Fruit fly (Drosophila melanogaster) whole organism, embryonic: ENCODE data around the gene stol.

Experiments used
- Asciz ChIP-seq: fragments of 200-800 bp; sonication (Bioruptor generic); optimal IDR thresholded peaks from 2 replicates; lab custom pipeline; 2017; ENCODE audit warnings: missing biosample characterization, mild to moderate bottlenecking, missing genetic modification characterization, missing genetic modification reagents
- B-H2 ChIP-seq: fragments of 200-800 bp; sonication (Bioruptor generic); optimal IDR thresholded peaks from 2 replicates; lab custom pipeline; 2018; ENCODE audit warnings: missing biosample characterization, mild to moderate bottlenecking, missing genetic modification characterization
- CG10565 ChIP-seq: fragments of 200-800 bp; sonication (Bioruptor generic); optimal IDR thresholded peaks from 3 replicates; lab custom pipeline; 2016; ENCODE audit warnings: missing biosample characterization, mild to moderate bottlenecking, missing genetic modification characterization
- CG12391 ChIP-seq: fragments of 200-800 bp; sonication (Bioruptor generic); optimal IDR thresholded peaks from 3 replicates; lab custom pipeline; 2018; ENCODE audit warnings: missing biosample characterization, mild to moderate bottlenecking, missing genetic modification characterization, moderate library complexity
- CG14667 ChIP-seq: fragments of 200-800 bp; sonication (Bioruptor generic); IDR thresholded peaks from 2 replicates; pipeline ENCODE4 v1.3.6; 2022; ENCODE audit warnings: missing biosample characterization, missing genetic modification characterization
- CG14710 ChIP-seq: fragments of 200-800 bp; sonication (Bioruptor generic); optimal IDR thresholded peaks from 3 replicates; lab custom pipeline; 2019; ENCODE audit warnings: missing biosample characterization, mild to moderate bottlenecking, missing genetic modification characterization, moderate library complexity
- CG16813 ChIP-seq: fragments of 200-800 bp; sonication (Bioruptor generic); IDR thresholded peaks from 3 replicates; pipeline ENCODE4 v1.3.6; 2022; ENCODE audit warnings: missing biosample characterization, missing genetic modification characterization; ENCODE audit not compliant: partially characterized antibody
- CG2120 ChIP-seq: fragments of 200-800 bp; sonication (Bioruptor generic); optimal IDR thresholded peaks from 3 replicates; lab custom pipeline; 2016; ENCODE audit warnings: missing biosample characterization, missing genetic modification characterization
- CG31365 ChIP-seq: fragments of 200-800 bp; sonication (Bioruptor generic); optimal IDR thresholded peaks from 2 replicates; lab custom pipeline; 2018; ENCODE audit warnings: missing biosample characterization, mild to moderate bottlenecking, missing genetic modification characterization
- CG3163 ChIP-seq: fragments of 200-800 bp; sonication (Bioruptor generic); optimal IDR thresholded peaks from 3 replicates; lab custom pipeline; 2016; ENCODE audit warnings: missing biosample characterization, missing genetic modification characterization
- CG33213 ChIP-seq: fragments of 200-800 bp; sonication (Bioruptor generic); optimal IDR thresholded peaks from 3 replicates; lab custom pipeline; 2016; ENCODE audit warnings: missing biosample characterization, missing genetic modification characterization
- CG3995 ChIP-seq: fragments of 200-800 bp; sonication (Bioruptor generic); optimal IDR thresholded peaks from 3 replicates; lab custom pipeline; 2016; ENCODE audit warnings: missing biosample characterization, missing genetic modification characterization
- CG42726 ChIP-seq: fragments of 200-800 bp; sonication (Bioruptor generic); IDR thresholded peaks from 2 replicates; pipeline ENCODE4 v1.3.6; 2022; ENCODE audit warnings: missing biosample characterization, missing genetic modification characterization; ENCODE audit not compliant: partially characterized antibody
- CG43689 ChIP-seq: fragments of 200-800 bp; sonication (Bioruptor generic); IDR thresholded peaks from 2 replicates; pipeline ENCODE4 v1.3.6; 2022; ENCODE audit warnings: missing biosample characterization, missing genetic modification characterization
- CG8359 ChIP-seq: fragments of 200-800 bp; sonication (Bioruptor generic); optimal IDR thresholded peaks from 2 replicates; lab custom pipeline; 2017; ENCODE audit warnings: missing biosample characterization, mild to moderate bottlenecking, missing genetic modification characterization, borderline replicate concordance
- CG9876 ChIP-seq: fragments of 200-800 bp; sonication (Bioruptor generic); optimal IDR thresholded peaks from 2 replicates; lab custom pipeline; 2016; ENCODE audit warnings: missing biosample characterization, missing genetic modification characterization
- CrebB ChIP-seq: fragments of 200-800 bp; sonication (Bioruptor generic); optimal IDR thresholded peaks from 3 replicates; lab custom pipeline; 2018; ENCODE audit warnings: missing biosample characterization, mild to moderate bottlenecking, missing genetic modification characterization
- Ets65A ChIP-seq: fragments of 200-800 bp; sonication (Bioruptor generic); peaks from one replicate; lab custom pipeline; 2016; ENCODE audit warnings: missing biosample characterization, missing genetic modification characterization
- MBD-R2 ChIP-seq: fragments of 200-800 bp; sonication (Bioruptor generic); IDR thresholded peaks from 2 replicates; pipeline ENCODE4 v1.3.6; 2022; ENCODE audit warnings: missing biosample characterization, missing genetic modification characterization
- Mrtf ChIP-seq: fragments of 200-800 bp; sonication (Bioruptor generic); IDR thresholded peaks from 3 replicates; pipeline ENCODE4 v1.3.6; 2022; ENCODE audit warnings: missing biosample characterization, missing genetic modification characterization
- NC2α ChIP-seq: fragments of 200-800 bp; sonication (Bioruptor generic); optimal IDR thresholded peaks from 2 replicates; lab custom pipeline; 2016; ENCODE audit warnings: missing biosample characterization, missing genetic modification characterization
- NFAT ChIP-seq: fragments of 200-800 bp; sonication (Bioruptor generic); IDR thresholded peaks from 2 replicates; pipeline ENCODE4 v1.3.6; 2022; ENCODE audit warnings: missing biosample characterization, missing genetic modification characterization
- Nf-YA ChIP-seq: fragments of 200-800 bp; sonication (Bioruptor generic); IDR thresholded peaks from 2 replicates; pipeline ENCODE4 v1.3.6; 2022; ENCODE audit warnings: missing biosample characterization, missing genetic modification characterization
- ato ChIP-seq: fragments of 200-800 bp; sonication (Bioruptor generic); IDR thresholded peaks from 2 replicates; pipeline ENCODE4 v1.3.6; 2022; ENCODE audit warnings: missing biosample characterization, missing genetic modification characterization; ENCODE audit not compliant: partially characterized antibody
- danr ChIP-seq: fragments of 200-800 bp; sonication (Bioruptor generic); IDR thresholded peaks from 2 replicates; pipeline ENCODE4 v1.3.6; 2022; ENCODE audit warnings: missing biosample characterization, missing genetic modification characterization
- ems ChIP-seq: fragments of 200-800 bp; sonication (Bioruptor generic); optimal IDR thresholded peaks from 3 replicates; lab custom pipeline; 2016; ENCODE audit warnings: missing biosample characterization, missing genetic modification characterization
- exex ChIP-seq: fragments of 200-800 bp; sonication (Bioruptor generic); optimal IDR thresholded peaks from 4 replicates; lab custom pipeline; 2018; ENCODE audit warnings: missing biosample characterization, mild to moderate bottlenecking, missing genetic modification characterization, moderate library complexity
- fd96Cb ChIP-seq: fragments of 200-800 bp; sonication (Bioruptor generic); optimal IDR thresholded peaks from 2 replicates; lab custom pipeline; 2018; ENCODE audit warnings: missing biosample characterization, mild to moderate bottlenecking, missing genetic modification characterization, moderate library complexity
- fru ChIP-seq: fragments of >200 bp; optimal IDR thresholded peaks from 2 replicates; lab custom pipeline; 2017
- luna ChIP-seq: fragments of 200-800 bp; sonication (Bioruptor generic); optimal IDR thresholded peaks from 2 replicates; lab custom pipeline; 2016; ENCODE audit warnings: missing biosample characterization, missing genetic modification characterization
- nerfin-1 ChIP-seq: fragments of 200-800 bp; sonication (Bioruptor generic); optimal IDR thresholded peaks from 3 replicates; lab custom pipeline; 2019; ENCODE audit warnings: missing biosample characterization, mild to moderate bottlenecking, missing genetic modification characterization, moderate library complexity
- oc ChIP-seq: fragments of 200-800 bp; sonication (Bioruptor generic); optimal IDR thresholded peaks from 2 replicates; lab custom pipeline; 2018; ENCODE audit warnings: missing biosample characterization, mild to moderate bottlenecking, missing genetic modification characterization, moderate library complexity
- onecut ChIP-seq: fragments of 200-800 bp; sonication (Bioruptor generic); IDR thresholded peaks from 2 replicates; pipeline ENCODE4 v1.3.6; 2022; ENCODE audit warnings: missing biosample characterization, missing genetic modification characterization
- ranshi ChIP-seq: fragments of 200-800 bp; sonication (Bioruptor generic); IDR thresholded peaks from 2 replicates; pipeline ENCODE4 v1.3.6; 2022; ENCODE audit warnings: missing biosample characterization, missing genetic modification characterization
- scrt ChIP-seq: fragments of 200-800 bp; sonication (Bioruptor generic); optimal IDR thresholded peaks from 2 replicates; lab custom pipeline; 2018; ENCODE audit warnings: missing biosample characterization, mild to moderate bottlenecking, missing genetic modification characterization, moderate library complexity
- stwl ChIP-seq: fragments of 200-800 bp; sonication (Bioruptor generic); optimal IDR thresholded peaks from 3 replicates; lab custom pipeline; 2018; ENCODE audit warnings: missing biosample characterization, mild to moderate bottlenecking, missing genetic modification characterization, moderate library complexity
- toy ChIP-seq: fragments of 200-800 bp; sonication (Bioruptor generic); IDR thresholded peaks from 2 replicates; pipeline ENCODE4 v1.3.6; 2022; ENCODE audit warnings: missing biosample characterization, missing genetic modification characterization
- twi ChIP-seq: fragments of 200-800 bp; optimal IDR thresholded peaks from 2 replicates; lab custom pipeline; 2019; ENCODE audit warnings: missing biosample characterization, mild to moderate bottlenecking, missing genetic modification characterization, moderate library complexity

The stol gene

dm6 chr2L:15623458-15623857 lies 94.6 kb downstream of the stol start, which contains the start of gene Or35a:
Gene Or35a (minus strand): TSS chr2L:15623558.
- TF ChIP-seq B-H2 (GFP tag; lab: Kevin White, UChicago) (no peak), Ets65A (GFP tag; lab: Kevin White, UChicago) (peak; percentile 44), danr (no peak), ems (GFP tag; lab: Kevin White, UChicago) (no peak)
- TF ChIP-seq, all 482 proteins: peak for 1

- TF ChIP-seq NFAT (GFP tag; lab: Robert Waterston, UW) (no peak), fru (lab: Kevin White, UChicago) (no peak), nerfin-1 (tag; lab: Kevin White, UChicago) (no peak), CrebB (no peak), luna (no peak), CG8359 (GFP tag; lab: Kevin White, UChicago) (no peak), scrt (GFP tag; lab: Kevin White, UChicago) (no peak), Nf-YA (no peak), CG43689 (no peak), CG42726 (no peak), CG14710 (tag; lab: Kevin White, UChicago) (no peak), toy (GFP tag; lab: Robert Waterston, UW) (no peak), CG12391 (no peak), Asciz (GFP tag; lab: Kevin White, UChicago) (no peak), fd96Cb (tag; lab: Kevin White, UChicago) (no peak), ato (GFP tag; lab: Robert Waterston, UW) (no peak), CG3163 (no peak), ranshi (no peak), CG33213 (GFP tag; lab: Kevin White, UChicago) (no peak), CG10565 (GFP tag; lab: Kevin White, UChicago) (no peak)
Observed at dm6 chr2L:15616697-15617096, 101.4 kb downstream of the stol start, which contains the start of gene CG11865. Gene CG11865 (plus strand): TSS chr2L:15616997.

- TF ChIP-seq oc (tag; lab: Kevin White, UChicago) (no peak), MBD-R2 (GFP tag; lab: Robert Waterston, UW) (no peak), exex (tag; lab: Kevin White, UChicago) (peak; percentile 65)
Observed at dm6 chr2L:15616251-15616650, 101.8 kb downstream of the stol start, which contains the start of gene CG15253. Gene CG15253 (minus strand): TSS chr2L:15616351.

- TF ChIP-seq CG14667 (GFP tag; lab: Robert Waterston, UW) (no peak), twi (no peak), CG16813 (no peak), CG14710 (tag; lab: Kevin White, UChicago) (no peak), exex (tag; lab: Kevin White, UChicago) (peak; percentile 47), CG9876 (no peak), NC2α (no peak)
- TF ChIP-seq, all 482 proteins: peak for 1
Observed at dm6 chr2L:15614728-15615127, 103.3 kb downstream of the stol start, which contains the start of gene CG15254. Gene CG15254 (minus strand): TSS chr2L:15614828.

- no peak for TF ChIP-seq CG31365 (tag; lab: Kevin White, UChicago)
- TF ChIP-seq stwl (tag; lab: Kevin White, UChicago) = peak; percentile 5
- TF ChIP-seq Mrtf = no peak
- TF ChIP-seq CG2120 = no peak
- TF ChIP-seq onecut (GFP tag; lab: Robert Waterston, UW) = no peak
- peak; percentile 95 for TF ChIP-seq CG3995 (GFP tag; lab: Kevin White, UChicago)
- no peak for TF ChIP-seq Nf-YA
Observed at dm6 chr2L:15613285-15613912, 104.7 kb downstream of the stol start, which contains the start of gene Semp1. Gene Semp1 (minus strand): TSS chr2L:15613335.
